Worm (Caenorhabditis elegans) whole organism, early embryonic: ENCODE results near the gene F36H12.3.

ENCODE experiments used
- ama-1 ChIP-seq: fragments of 150-350 bp; optimal IDR thresholded peaks from 2 replicates; lab custom pipeline; 2014
- tbx-11 ChIP-seq: fragments of 200-800 bp; sonication (Bioruptor generic); IDR thresholded peaks from 2 replicates; pipeline ENCODE4 v1.3.6; 2022; ENCODE audit warnings: missing genetic modification characterization, missing compliant biosample characterization
- tra-4 ChIP-seq: sonication (generic microtip); optimal IDR thresholded peaks from 2 replicates; lab custom pipeline; 2017; ENCODE audit warnings: missing genetic modification characterization, missing compliant biosample characterization

DNA sequence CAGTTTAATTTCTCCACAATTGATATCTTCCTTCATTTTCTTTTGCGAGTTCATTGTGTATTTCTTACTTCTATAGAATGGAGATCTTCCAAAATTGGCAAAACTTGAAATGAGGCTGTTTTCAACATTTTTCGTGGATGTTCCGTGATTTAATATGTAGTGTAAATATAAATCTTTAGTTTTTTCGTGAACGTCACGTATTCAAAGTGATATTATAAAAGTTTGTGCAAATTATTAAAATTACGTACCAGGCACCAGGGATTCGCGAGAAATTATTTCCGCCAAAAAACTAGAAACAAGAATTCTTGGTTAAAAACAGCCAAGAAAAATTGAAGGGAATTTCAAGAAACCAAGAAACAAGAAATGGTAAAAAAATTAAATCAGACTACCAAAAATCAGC, 48.4 kb upstream of the F36H12.3 start, which contains the start of gene Y59E9AL.8:
- TF ChIP-seq ama-1 (lab: Kevin White, UChicago) (no peak), tra-4 (tag; lab: Kevin White, UChicago) (no peak), tbx-11 (no peak)
